Worm (Caenorhabditis elegans) whole organism, L1 larva: ENCODE data around the gene fkh-8.

ENCODE experiments used
- C04F5.9 ChIP-seq: sonication (generic microtip); optimal IDR thresholded peaks from 2 replicates; lab custom pipeline; 2016; ENCODE audit warnings: missing genetic modification characterization, missing compliant biosample characterization
- C16A3.4 ChIP-seq: fragments of 150-350 bp; optimal IDR thresholded peaks from 2 replicates; lab custom pipeline; 2014; ENCODE audit warnings: missing biosample characterization, missing genetic modification characterization
- C34B4.2 ChIP-seq: sonication (generic microtip); optimal IDR thresholded peaks from 2 replicates; lab custom pipeline; 2017; ENCODE audit warnings: mild to moderate bottlenecking, missing genetic modification characterization, missing compliant biosample characterization
- Y116A8C.19 ChIP-seq: sonication (generic microtip); optimal IDR thresholded peaks from 2 replicates; lab custom pipeline; 2016; ENCODE audit warnings: missing compliant biosample characterization, missing genetic modification characterization, borderline replicate concordance
- aha-1 ChIP-seq: fragments of 150-350 bp; optimal IDR thresholded peaks from 2 replicates; lab custom pipeline; 2014; ENCODE audit warnings: missing biosample characterization, missing genetic modification characterization
- alr-1 ChIP-seq: fragments of 200-800 bp; sonication (Bioruptor generic); optimal IDR thresholded peaks from 2 replicates; lab custom pipeline; 2018; ENCODE audit warnings: borderline replicate concordance, mild to moderate bottlenecking, missing genetic modification characterization, missing compliant biosample characterization
- aly-2 ChIP-seq: fragments of 150-350 bp; optimal IDR thresholded peaks from 2 replicates; lab custom pipeline; 2014; ENCODE audit warnings: missing biosample characterization, missing genetic modification characterization
- ama-1 ChIP-seq: fragments of 150-350 bp; optimal IDR thresholded peaks from 2 replicates; lab custom pipeline; 2014
- blmp-1 ChIP-seq: fragments of 150-350 bp; optimal IDR thresholded peaks from 2 replicates; lab custom pipeline; 2014; ENCODE audit warnings: missing biosample characterization, missing genetic modification characterization
- ceh-8 ChIP-seq: fragments of 200-800 bp; sonication (Bioruptor generic); optimal IDR thresholded peaks from 2 replicates; lab custom pipeline; 2018; ENCODE audit warnings: mild to moderate bottlenecking, missing genetic modification characterization, moderate library complexity, missing compliant biosample characterization
- ceh-82 ChIP-seq, 3 experiments: fragments of 150-350 bp in 1 of 3; sonication (generic microtip) in 2 of 3; optimal IDR thresholded peaks; 2 replicates each; lab custom pipeline; 2014 to 2017; ENCODE audit warnings: missing biosample characterization in 3 of 3, missing genetic modification characterization in 3 of 3
- ceh-88 ChIP-seq: fragments of 200-800 bp; sonication (Bioruptor generic); IDR thresholded peaks from 2 replicates; pipeline ENCODE4 v1.3.6; 2022; ENCODE audit warnings: missing genetic modification characterization, missing compliant biosample characterization
- dsc-1 ChIP-seq: sonication (generic microtip); optimal IDR thresholded peaks from 2 replicates; lab custom pipeline; 2016; ENCODE audit warnings: mild to moderate bottlenecking, missing genetic modification characterization, missing compliant biosample characterization
- efl-1 ChIP-seq, 4 experiments: fragments of 150-350 bp; optimal IDR thresholded peaks in 3 of 4; peaks in 1 of 4; 1 replicate in 1 of 4; 2 replicates in 3 of 4; lab custom pipeline; 2014; ENCODE audit warnings: missing biosample characterization in 2 of 4, missing genetic modification characterization in 2 of 4, missing genetic modification reagents in 2 of 4
- egl-13 ChIP-seq: sonication (generic microtip); optimal IDR thresholded peaks from 2 replicates; lab custom pipeline; 2016; ENCODE audit warnings: missing genotype, missing genetic modification reagents, missing genetic modification characterization, missing compliant biosample characterization
- egl-27 ChIP-seq, 2 experiments: fragments of 150-350 bp in 1 of 2; sonication (generic microtip); optimal IDR thresholded peaks; 3 replicates each; lab custom pipeline; 2017 to 2018; ENCODE audit warnings: missing biosample characterization in 2 of 2, missing genetic modification characterization in 2 of 2, missing genetic modification reagents in 2 of 2
- elt-2 ChIP-seq: sonication (generic microtip); optimal IDR thresholded peaks from 2 replicates; lab custom pipeline; 2016; ENCODE audit warnings: missing genetic modification characterization, mild to moderate bottlenecking, inconsistent platforms, missing compliant biosample characterization, missing genetic modification reagents
- elt-3 ChIP-seq, 6 experiments: fragments of 150-350 bp in 1 of 6; sonication (generic microtip); optimal IDR thresholded peaks; 2 replicates each; lab custom pipeline; 2017 to 2018; ENCODE audit warnings: missing biosample characterization in 6 of 6, missing genetic modification characterization in 6 of 6, inconsistent platforms in 1 of 6
- ets-5 ChIP-seq: fragments of 200-800 bp; sonication (Bioruptor generic); IDR thresholded peaks from 2 replicates; pipeline ENCODE4 v1.3.6; 2022; ENCODE audit warnings: missing genetic modification characterization, missing compliant biosample characterization
- fkh-8 ChIP-seq: sonication (generic microtip); optimal IDR thresholded peaks from 2 replicates; lab custom pipeline; 2016; ENCODE audit warnings: mild to moderate bottlenecking, missing genetic modification characterization, missing compliant biosample characterization
- hlh-4 ChIP-seq: sonication (generic microtip); optimal IDR thresholded peaks from 2 replicates; lab custom pipeline; 2016; ENCODE audit warnings: mild to moderate bottlenecking, missing genetic modification characterization, missing compliant biosample characterization
- hpl-2 ChIP-seq: fragments of 150-350 bp; optimal IDR thresholded peaks from 2 replicates; lab custom pipeline; 2014; ENCODE audit warnings: missing biosample characterization, missing genetic modification reagents, missing genetic modification characterization
- irx-1 ChIP-seq: sonication (generic microtip); optimal IDR thresholded peaks from 2 replicates; lab custom pipeline; 2016; ENCODE audit warnings: missing genetic modification characterization, missing compliant biosample characterization
- isw-1 ChIP-seq: fragments of 200-800 bp; sonication (Bioruptor generic); IDR thresholded peaks from 2 replicates; pipeline ENCODE4 v1.3.6; 2022; ENCODE audit warnings: missing genetic modification characterization, missing compliant biosample characterization
- lin-14 ChIP-seq: fragments of 200-800 bp; sonication (Bioruptor generic); optimal IDR thresholded peaks from 2 replicates; lab custom pipeline; 2018; ENCODE audit warnings: mild to moderate bottlenecking, missing genetic modification characterization, moderate library complexity, missing compliant biosample characterization
- lsy-2 ChIP-seq, 2 experiments: fragments of 150-350 bp; optimal IDR thresholded peaks; 2 replicates each; lab custom pipeline; 2014; ENCODE audit warnings: missing biosample characterization in 2 of 2, missing genetic modification characterization in 2 of 2
- mdl-1 ChIP-seq, 2 experiments: fragments of 150-350 bp; optimal IDR thresholded peaks; 2 replicates each; lab custom pipeline; 2014 to 2017; ENCODE audit warnings: missing biosample characterization in 2 of 2, missing genetic modification characterization in 2 of 2, inconsistent platforms in 1 of 2
- mef-2 ChIP-seq: fragments of 150-350 bp; optimal IDR thresholded peaks from 2 replicates; lab custom pipeline; 2014; ENCODE audit warnings: missing biosample characterization, missing genetic modification characterization
- nhr-12 ChIP-seq: sonication (generic microtip); optimal IDR thresholded peaks from 2 replicates; lab custom pipeline; 2017; ENCODE audit warnings: missing biosample characterization, missing genetic modification characterization
- nhr-19 ChIP-seq: fragments of 200-800 bp; sonication (Bioruptor generic); conservative IDR thresholded peaks from 2 replicates; pipeline ENCODE4 v1.3.6; 2022; ENCODE audit warnings: missing genetic modification characterization, missing compliant biosample characterization
- nhr-28 ChIP-seq: fragments of 150-350 bp; optimal IDR thresholded peaks from 2 replicates; lab custom pipeline; 2014; ENCODE audit warnings: missing biosample characterization, missing genetic modification characterization
- nhr-47 ChIP-seq: sonication (generic microtip); optimal IDR thresholded peaks from 2 replicates; lab custom pipeline; 2016; ENCODE audit warnings: mild to moderate bottlenecking, missing genetic modification characterization, moderate library complexity, missing compliant biosample characterization
- nhr-71 ChIP-seq: sonication (generic microtip); optimal IDR thresholded peaks from 2 replicates; lab custom pipeline; 2016; ENCODE audit warnings: mild to moderate bottlenecking, missing genetic modification characterization, moderate library complexity, missing compliant biosample characterization
- nhr-76 ChIP-seq: sonication (generic microtip); optimal IDR thresholded peaks from 2 replicates; lab custom pipeline; 2017; ENCODE audit warnings: missing biosample characterization, missing genetic modification characterization
- nhr-77 ChIP-seq: fragments of 150-350 bp; optimal IDR thresholded peaks from 2 replicates; lab custom pipeline; 2014; ENCODE audit warnings: missing biosample characterization, missing genetic modification characterization
- nhr-84 ChIP-seq: sonication (generic microtip); optimal IDR thresholded peaks from 2 replicates; lab custom pipeline; 2017; ENCODE audit warnings: missing biosample characterization, missing genetic modification characterization
- nhr-90 ChIP-seq: sonication (generic microtip); optimal IDR thresholded peaks from 2 replicates; lab custom pipeline; 2016; ENCODE audit warnings: mild to moderate bottlenecking, missing genetic modification characterization, missing compliant biosample characterization; ENCODE audit not compliant: poor library complexity
- pax-3 ChIP-seq: fragments of 200-800 bp; sonication (Bioruptor generic); optimal IDR thresholded peaks from 2 replicates; lab custom pipeline; 2018; ENCODE audit warnings: mild to moderate bottlenecking, missing genetic modification characterization, moderate library complexity, missing compliant biosample characterization
- rnt-1 ChIP-seq: sonication (generic microtip); optimal IDR thresholded peaks from 2 replicates; lab custom pipeline; 2016; ENCODE audit warnings: mild to moderate bottlenecking, missing genetic modification characterization, moderate library complexity, missing compliant biosample characterization
- skn-1 ChIP-seq: fragments of 150-350 bp; optimal IDR thresholded peaks from 2 replicates; lab custom pipeline; 2014; ENCODE audit warnings: missing biosample characterization, missing genetic modification characterization
- snu-23 ChIP-seq: sonication (generic microtip); optimal IDR thresholded peaks from 2 replicates; lab custom pipeline; 2016; ENCODE audit warnings: missing genetic modification characterization, missing compliant biosample characterization
- sox-4 ChIP-seq: sonication (generic microtip); optimal IDR thresholded peaks from 2 replicates; lab custom pipeline; 2016; ENCODE audit warnings: missing genetic modification characterization, missing compliant biosample characterization
- sptf-1 ChIP-seq: fragments of 150-350 bp; optimal IDR thresholded peaks from 2 replicates; lab custom pipeline; 2014; ENCODE audit warnings: missing biosample characterization, missing genetic modification characterization
- swsn-7 ChIP-seq: sonication (generic microtip); optimal IDR thresholded peaks from 2 replicates; lab custom pipeline; 2016; ENCODE audit warnings: missing genetic modification characterization, missing compliant biosample characterization
- unc-130 ChIP-seq: fragments of 150-350 bp; optimal IDR thresholded peaks from 2 replicates; lab custom pipeline; 2017; ENCODE audit warnings: missing biosample characterization, missing genetic modification characterization, inconsistent platforms
- unc-30 ChIP-seq: sonication (generic microtip); optimal IDR thresholded peaks from 2 replicates; lab custom pipeline; 2017; ENCODE audit warnings: missing biosample characterization, missing genetic modification characterization
- unc-98 ChIP-seq: fragments of 200-800 bp; sonication (Bioruptor generic); IDR thresholded peaks from 2 replicates; pipeline ENCODE4 v1.3.6; 2022; ENCODE audit warnings: missing genetic modification characterization, missing compliant biosample characterization
- vab-15 ChIP-seq: sonication (generic microtip); optimal IDR thresholded peaks from 2 replicates; lab custom pipeline; 2017; ENCODE audit warnings: missing genotype, mild to moderate bottlenecking, missing genetic modification characterization, missing compliant biosample characterization
- zip-4 ChIP-seq: fragments of 200-800 bp; sonication (Bioruptor generic); optimal IDR thresholded peaks from 2 replicates; lab custom pipeline; 2018; ENCODE audit warnings: mild to moderate bottlenecking, missing genetic modification characterization, moderate library complexity, missing compliant biosample characterization
- ztf-11 ChIP-seq, 2 experiments: sonication (generic microtip); optimal IDR thresholded peaks; 2 replicates each; lab custom pipeline; 2016 to 2017; ENCODE audit warnings: missing genetic modification characterization in 2 of 2, missing biosample characterization in 1 of 2, missing compliant biosample characterization in 1 of 2

fkh-8 gene

ce11 chrII:6190770-6191169, 423 bp downstream of the fkh-8 start:
- TF ChIP-seq unc-98 (GFP tag; lab: Robert Waterston, UW) (no peak), aha-1 (no peak), pax-3 (no peak), zip-4 (GFP tag; lab: Kevin White, UChicago) (no peak), hpl-2 (GFP tag; lab: Kevin White, UChicago) (no peak), rnt-1 (no peak), snu-23 (GFP tag; lab: Kevin White, UChicago) (no peak), nhr-71 (tag; lab: Kevin White, UChicago) (peak; percentile 1), nhr-47 (peak; percentile 17), lsy-2 (tag; optimal IDR thresholded peaks at IDR 0.05; lab: Kevin White, UChicago) (no peak)
- TF ChIP-seq, all 84 proteins: peak for 2

DNA sequence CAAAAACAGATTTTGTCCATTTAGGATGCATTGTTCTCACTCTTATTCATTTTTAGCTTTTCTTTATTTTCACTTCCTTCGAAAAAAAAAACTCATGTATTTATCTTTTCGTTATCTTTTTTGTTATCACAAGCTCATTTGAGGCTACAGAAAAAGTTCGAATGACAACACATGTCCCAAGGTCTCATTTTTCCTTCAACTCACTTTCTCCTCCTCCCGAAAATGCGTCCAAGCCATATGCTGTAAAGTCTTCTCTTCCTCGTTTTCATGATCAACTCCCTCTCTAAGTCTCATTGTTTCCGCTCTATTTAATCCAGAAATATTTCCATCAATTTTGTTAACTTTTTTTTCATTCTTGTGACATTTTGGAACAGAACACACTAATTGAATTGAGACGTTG, 9.9 kb downstream of the fkh-8 start:
- TF ChIP-seq vab-15 (no peak), efl-1 (optimal IDR thresholded peaks at IDR 0.05; lab: Kevin White, UChicago) (no peak), efl-1 (GFP tag; optimal IDR thresholded peaks at IDR 0.05 in 1 of 2; lab: Kevin White, UChicago) (no peak), swsn-7 (tag; lab: Kevin White, UChicago) (no peak), nhr-90 (tag; lab: Kevin White, UChicago) (no peak), isw-1 (GFP tag; lab: Robert Waterston, UW) (no peak), lin-14 (GFP tag; lab: Kevin White, UChicago) (peak; percentile 70), fkh-8 (tag; lab: Kevin White, UChicago) (no peak), ztf-11 (tag; optimal IDR thresholded peaks at IDR 0.05; lab: Kevin White, UChicago) (no peak), nhr-19 (GFP tag; lab: Robert Waterston, UW) (no peak), ceh-82 (tag; optimal IDR thresholded peaks at IDR 0.05; lab: Kevin White, UChicago) (no peak), irx-1 (no peak), unc-98 (GFP tag; lab: Robert Waterston, UW) (no peak), hlh-4 (tag; lab: Kevin White, UChicago) (no peak), elt-2 (tag; lab: Kevin White, UChicago) (no peak), nhr-12 (tag; lab: Kevin White, UChicago) (no peak), C34B4.2 (tag; lab: Kevin White, UChicago) (no peak), C04F5.9 (tag; lab: Kevin White, UChicago) (no peak), C16A3.4 (tag; lab: Kevin White, UChicago) (no peak), nhr-71 (tag; lab: Kevin White, UChicago) (peak; percentile 48), mdl-1 (tag; optimal IDR thresholded peaks at IDR 0.05; lab: Kevin White, UChicago) (no peak), alr-1 (no peak), sox-4 (tag; lab: Kevin White, UChicago) (no peak), egl-13 (tag; lab: Kevin White, UChicago) (no peak), elt-3 (tag; optimal IDR thresholded peaks at IDR 0.05; lab: Kevin White, UChicago) (no peak), ceh-88 (no peak), dsc-1 (tag; lab: Kevin White, UChicago) (no peak), Y116A8C.19 (tag; lab: Kevin White, UChicago) (no peak), mef-2 (tag; lab: Kevin White, UChicago) (no peak), skn-1 (tag; lab: Kevin White, UChicago) (no peak), pax-3 (no peak), nhr-84 (tag; lab: Kevin White, UChicago) (no peak), nhr-77 (tag; lab: Kevin White, UChicago) (no peak), unc-130 (tag; lab: Kevin White, UChicago) (peak; percentile 54), nhr-28 (tag; lab: Kevin White, UChicago) (no peak), unc-30 (no peak), hpl-2 (GFP tag; lab: Kevin White, UChicago) (no peak), ceh-8 (GFP tag; lab: Kevin White, UChicago) (no peak), rnt-1 (peak; percentile 41), snu-23 (GFP tag; lab: Kevin White, UChicago) (peak; percentile 20), zip-4 (GFP tag; lab: Kevin White, UChicago) (no peak), nhr-76 (tag; lab: Kevin White, UChicago) (no peak), ama-1 (lab: Kevin White, UChicago) (no peak), sptf-1 (no peak), ets-5 (GFP tag; lab: Robert Waterston, UW) (no peak), blmp-1 (tag; lab: Kevin White, UChicago) (peak; percentile 45), aly-2 (tag; lab: Kevin White, UChicago) (no peak), egl-27 (tag; optimal IDR thresholded peaks at IDR 0.05; lab: Kevin White, UChicago) (no peak), lsy-2 (tag; optimal IDR thresholded peaks at IDR 0.05; lab: Kevin White, UChicago) (peak; percentile 4 to 35)
